Worm (Caenorhabditis elegans) whole organism, L4 larva: Measurements from ENCODE around the gene Y116A8B.1.

Experiments
- aly-2 ChIP-seq: sonication (generic microtip); optimal IDR thresholded peaks from 2 replicates; lab custom pipeline; 2018; ENCODE audit warnings: missing biosample characterization, missing genetic modification characterization
- daf-8 ChIP-seq: fragments of 200-800 bp; sonication (Bioruptor generic); IDR thresholded peaks from 2 replicates; pipeline ENCODE4 v1.3.6; 2022; ENCODE audit warnings: missing genetic modification characterization, missing compliant biosample characterization
- lim-7 ChIP-seq: fragments of 200-800 bp; sonication (Bioruptor generic); IDR thresholded peaks from 2 replicates; pipeline ENCODE4 v1.3.6; 2022; ENCODE audit warnings: missing genetic modification characterization, missing compliant biosample characterization
- lsy-2 ChIP-seq, 2 experiments: fragments of 150-350 bp in 1 of 2; sonication (generic microtip) in 1 of 2; optimal IDR thresholded peaks; 2 replicates each; lab custom pipeline; 2014 to 2017; ENCODE audit warnings: missing biosample characterization in 2 of 2, missing genetic modification characterization in 2 of 2
- mxl-2 ChIP-seq: fragments of 200-800 bp; sonication (Bioruptor generic); conservative IDR thresholded peaks from 2 replicates; pipeline ENCODE4 v1.3.6; 2022; ENCODE audit warnings: missing genetic modification reagents, missing genetic modification characterization, missing compliant biosample characterization
- nhr-76 ChIP-seq: fragments of 150-350 bp; optimal IDR thresholded peaks from 2 replicates; lab custom pipeline; 2014; ENCODE audit warnings: missing biosample characterization, missing genetic modification characterization
- snpc-4 ChIP-seq: fragments of 150-350 bp; optimal IDR thresholded peaks from 2 replicates; lab custom pipeline; 2014; ENCODE audit warnings: missing biosample characterization, missing genetic modification characterization
- vab-7 ChIP-seq: fragments of 200-800 bp; sonication (Bioruptor generic); IDR thresholded peaks from 2 replicates; pipeline ENCODE4 v1.3.6; 2022; ENCODE audit warnings: missing genetic modification reagents, missing genetic modification characterization, missing compliant biosample characterization
- zag-1 ChIP-seq: fragments of 150-350 bp; optimal IDR thresholded peaks from 2 replicates; lab custom pipeline; 2014; ENCODE audit warnings: missing biosample characterization, missing genetic modification characterization
- ztf-11 ChIP-seq: fragments of 150-350 bp; optimal IDR thresholded peaks from 2 replicates; lab custom pipeline; 2014; ENCODE audit warnings: missing biosample characterization, missing genetic modification characterization

DNA sequence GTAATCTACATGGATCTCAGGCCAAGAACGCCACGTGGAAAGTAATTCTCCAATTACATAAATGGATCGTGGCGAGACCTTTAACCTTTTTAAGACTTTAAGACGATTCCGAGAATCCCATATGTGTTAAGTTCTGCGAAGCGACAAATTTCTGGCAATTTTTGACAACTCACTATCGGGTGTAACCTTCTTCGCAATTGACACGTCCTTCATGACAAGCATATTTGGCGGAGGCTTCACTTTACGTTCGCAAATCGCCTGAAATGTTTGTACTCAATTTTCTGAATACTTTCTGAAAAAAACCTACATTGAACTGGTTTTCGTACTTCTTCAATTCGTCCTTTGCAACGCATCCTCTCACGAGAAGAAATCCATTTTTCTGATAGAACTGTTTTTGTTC is 42.7 kb downstream of the Y116A8B.1 start:
- TF ChIP-seq zag-1 (tag; lab: Kevin White, UChicago) (no peak), nhr-76 (no peak), aly-2 (no peak), daf-8 (GFP tag; lab: Robert Waterston, UW) (no peak), lim-7 (GFP tag; lab: Robert Waterston, UW) (no peak), lsy-2 (tag; optimal IDR thresholded peaks at IDR 0.05; lab: Kevin White, UChicago) (no peak), mxl-2 (GFP tag; lab: Robert Waterston, UW) (no peak), vab-7 (no peak), snpc-4 (tag; lab: Kevin White, UChicago) (no peak), ztf-11 (tag; lab: Kevin White, UChicago) (no peak)
